Fruit fly (Drosophila melanogaster) whole organism: Measurements from ENCODE around the gene CG14605.

Source experiments
- CG8478 ChIP-seq: fragments of >200 bp; optimal IDR thresholded peaks from 2 replicates; lab custom pipeline; 2018; ENCODE audit warnings: inconsistent platforms
- Dll ChIP-seq: fragments of >200 bp; optimal IDR thresholded peaks from 2 replicates; lab custom pipeline; 2017
- EcR ChIP-seq, 2 experiments: fragments of >200 bp; optimal IDR thresholded peaks; 2 replicates each; lab custom pipeline; 2017; ENCODE audit warnings: missing biosample characterization in 2 of 2, missing genetic modification characterization in 2 of 2, missing genetic modification reagents in 2 of 2
- pan ChIP-seq: fragments of >200 bp; optimal IDR thresholded peaks from 2 replicates; lab custom pipeline; 2017
- psq ChIP-seq: fragments of >200 bp; optimal IDR thresholded peaks from 2 replicates; lab custom pipeline; 2017
- usp ChIP-seq: fragments of >200 bp; optimal IDR thresholded peaks from 2 replicates; lab custom pipeline; 2017; ENCODE audit warnings: missing biosample characterization, missing genetic modification characterization, mixed read lengths

The CG14605 gene

dm6 chr3R:7219605-7220004 lies at the start of gene CG14605:
Gene CG14605, minus strand, starts transcription at chr3R:7219705.
- no peak for TF ChIP-seq CG8478 (lab: Kevin White, UChicago)
- no peak for TF ChIP-seq pan (lab: Kevin White, UChicago)
- TF ChIP-seq Dll (lab: Kevin White, UChicago): no peak
- no peak for TF ChIP-seq EcR (GFP tag; optimal IDR thresholded peaks at IDR 0.05; lab: Kevin White, UChicago)

dm6 chr3R:7265567-7266208 lies 46.2 kb upstream of the CG14605 start, which contains the start of the genes Gld and Syt4:
Gene Gld, minus strand, starts transcription at chr3R:7265703.
Gene Syt4, plus strand, starts transcription at chr3R:7266065.
- TF ChIP-seq Dll (lab: Kevin White, UChicago): no peak
- no peak for TF ChIP-seq usp (GFP tag; lab: Kevin White, UChicago)
- TF ChIP-seq pan (lab: Kevin White, UChicago): no peak
- TF ChIP-seq psq (lab: Kevin White, UChicago): no peak
- TF ChIP-seq CG8478 (lab: Kevin White, UChicago): no peak
- no peak for TF ChIP-seq EcR (GFP tag; optimal IDR thresholded peaks at IDR 0.05; lab: Kevin White, UChicago)

dm6 chr3R:7259554-7259953 lies 40.0 kb upstream of the CG14605 start:
- TF ChIP-seq CG8478 (lab: Kevin White, UChicago): no peak
- TF ChIP-seq psq (lab: Kevin White, UChicago): no peak
- no peak for TF ChIP-seq Dll (lab: Kevin White, UChicago)
- no peak for TF ChIP-seq usp (GFP tag; lab: Kevin White, UChicago)
- no peak for TF ChIP-seq EcR (GFP tag; optimal IDR thresholded peaks at IDR 0.05; lab: Kevin White, UChicago)
- no peak for TF ChIP-seq pan (lab: Kevin White, UChicago)

dm6 chr3R:7251857-7252256 lies 32.4 kb upstream of the CG14605 start, which contains the start of gene Obp84a:
Gene Obp84a, minus strand, starts transcription at chr3R:7251957.
- TF ChIP-seq CG8478 (lab: Kevin White, UChicago): no peak
- TF ChIP-seq usp (GFP tag; lab: Kevin White, UChicago): no peak
- no peak for TF ChIP-seq Dll (lab: Kevin White, UChicago)
- TF ChIP-seq EcR (GFP tag; optimal IDR thresholded peaks at IDR 0.05; lab: Kevin White, UChicago): no peak
- TF ChIP-seq pan (lab: Kevin White, UChicago): no peak
- no peak for TF ChIP-seq psq (lab: Kevin White, UChicago)

dm6 chr3R:7249460-7249859 lies 30.0 kb upstream of the CG14605 start, which contains the start of the genes CG1227 and Dtwd2:
Gene CG1227, minus strand, starts transcription at chr3R:7249738.
Gene Dtwd2, plus strand, starts transcription at chr3R:7249795.
- no peak for TF ChIP-seq pan (lab: Kevin White, UChicago)
- TF ChIP-seq CG8478 (lab: Kevin White, UChicago): no peak
- TF ChIP-seq Dll (lab: Kevin White, UChicago): no peak
- TF ChIP-seq EcR (GFP tag; optimal IDR thresholded peaks at IDR 0.05; lab: Kevin White, UChicago): no peak
- TF ChIP-seq usp (GFP tag; lab: Kevin White, UChicago): no peak
- TF ChIP-seq psq (lab: Kevin White, UChicago): no peak

- no peak for TF ChIP-seq EcR (GFP tag; optimal IDR thresholded peaks at IDR 0.05; lab: Kevin White, UChicago)
- TF ChIP-seq Dll (lab: Kevin White, UChicago): no peak
- no peak for TF ChIP-seq psq (lab: Kevin White, UChicago)
- no peak for TF ChIP-seq pan (lab: Kevin White, UChicago)
- no peak for TF ChIP-seq usp (GFP tag; lab: Kevin White, UChicago)
- no peak for TF ChIP-seq CG8478 (lab: Kevin White, UChicago)
Observed at dm6 chr3R:7246889-7247288, 27.4 kb upstream of the CG14605 start, which contains the start of the genes Noc3 and CG10053. Gene Noc3, minus strand, starts transcription at chr3R:7246969. Gene CG10053, plus strand, starts transcription at chr3R:7247090.

dm6 chr3R:7241460-7241859 lies 22.0 kb upstream of the CG14605 start, which contains the start of gene CG14607:
Gene CG14607, plus strand, starts transcription at chr3R:7241760.
- TF ChIP-seq pan (lab: Kevin White, UChicago): no peak
- TF ChIP-seq CG8478 (lab: Kevin White, UChicago): no peak

dm6 chr3R:7223972-7224464 lies 4.5 kb upstream of the CG14605 start, which contains the start of gene thw:
Gene thw, plus strand, starts transcription at chr3R:7224414.
- TF ChIP-seq psq (lab: Kevin White, UChicago) (no peak), pan (lab: Kevin White, UChicago) (no peak), EcR (GFP tag; optimal IDR thresholded peaks at IDR 0.05; lab: Kevin White, UChicago) (no peak), CG8478 (lab: Kevin White, UChicago) (no peak), Dll (lab: Kevin White, UChicago) (no peak), usp (GFP tag; lab: Kevin White, UChicago) (no peak)

- TF ChIP-seq psq (lab: Kevin White, UChicago) (no peak), usp (GFP tag; lab: Kevin White, UChicago) (no peak), CG8478 (lab: Kevin White, UChicago) (no peak)
Observed at dm6 chr3R:7216924-7217529, 2.5 kb downstream of the CG14605 start, which contains the start of gene CG14606. Gene CG14606, minus strand, starts transcription at chr3R:7217083.

- no peak for TF ChIP-seq Dll (lab: Kevin White, UChicago)
- no peak for TF ChIP-seq psq (lab: Kevin White, UChicago)
- no peak for TF ChIP-seq pan (lab: Kevin White, UChicago)
- no peak for TF ChIP-seq EcR (GFP tag; optimal IDR thresholded peaks at IDR 0.05; lab: Kevin White, UChicago)
- TF ChIP-seq usp (GFP tag; lab: Kevin White, UChicago): no peak
- no peak for TF ChIP-seq CG8478 (lab: Kevin White, UChicago)
Observed at dm6 chr3R:7208331-7208730, 11.2 kb downstream of the CG14605 start, which contains the start of gene CG1288. Gene CG1288, minus strand, starts transcription at chr3R:7208431.

- TF ChIP-seq Dll (lab: Kevin White, UChicago) (no peak), EcR (GFP tag; optimal IDR thresholded peaks at IDR 0.05; lab: Kevin White, UChicago) (no peak), usp (GFP tag; lab: Kevin White, UChicago) (no peak), CG8478 (lab: Kevin White, UChicago) (no peak), psq (lab: Kevin White, UChicago) (no peak), pan (lab: Kevin White, UChicago) (no peak)
Observed at dm6 chr3R:7200670-7201069, 18.8 kb downstream of the CG14605 start, which contains the start of gene CG14609. Gene CG14609, plus strand, starts transcription at chr3R:7200970.
